Worm (Caenorhabditis elegans): ENCODE data around the gene npp-21.
A peak's percentile ranks its signal among the peaks of the same experiment; 100 is the strongest.

Gene npp-21

ce11 chrII:7575614-7576013 lies 23.8 kb upstream of the npp-21 start, which contains the start of gene F35D2.1:
Gene F35D2.1 (plus strand): TSS chrII:7575914.
- TF ChIP-seq flh-1 (GFP tag; optimal IDR thresholded peaks at IDR 0.05) = no peak
- TF ChIP-seq mab-5 (tag; optimal IDR thresholded peaks at IDR 0.05) = no peak
- TF ChIP-seq lin-32 (GFP tag; optimal IDR thresholded peaks at IDR 0.05) = no peak
- no peak for TF ChIP-seq elt-3 (tag; optimal IDR thresholded peaks at IDR 0.05)
- TF ChIP-seq blmp-1 (tag; optimal IDR thresholded peaks at IDR 0.05) = no peak
- no peak for TF ChIP-seq unc-120 (tag; optimal IDR thresholded peaks at IDR 0.05; ENCODE audit: poor library complexity, severe bottlenecking)
- TF ChIP-seq nhr-28 (tag; optimal IDR thresholded peaks at IDR 0.05) = no peak
- TF ChIP-seq elt-1 (tag; optimal IDR thresholded peaks at IDR 0.05; ENCODE audit: borderline replicate concordance, insufficient read depth) = no peak
- TF ChIP-seq drap-1 (GFP tag; optimal IDR thresholded peaks at IDR 0.05) = no peak
- TF ChIP-seq unc-62 (GFP tag; optimal IDR thresholded peaks at IDR 0.05) = no peak
- no peak for TF ChIP-seq ceh-83 (GFP tag; optimal IDR thresholded peaks at IDR 0.05)
- TF ChIP-seq ham-2 (GFP tag; optimal IDR thresholded peaks at IDR 0.05) = no peak
- no peak for TF ChIP-seq ztf-11 (tag; optimal IDR thresholded peaks at IDR 0.05)
- no peak for TF ChIP-seq sem-2 (GFP tag; optimal IDR thresholded peaks at IDR 0.05)
- no peak for TF ChIP-seq ces-1 (GFP tag; optimal IDR thresholded peaks at IDR 0.05)
- TF ChIP-seq nhr-2 (tag; optimal IDR thresholded peaks at IDR 0.05) = no peak
- no peak for TF ChIP-seq hlh-1 (tag; optimal IDR thresholded peaks at IDR 0.05)
- TF ChIP-seq ceh-43 (GFP tag; optimal IDR thresholded peaks at IDR 0.05) = no peak
- no peak for TF ChIP-seq sptf-1 (tag; optimal IDR thresholded peaks at IDR 0.05)

DNA sequence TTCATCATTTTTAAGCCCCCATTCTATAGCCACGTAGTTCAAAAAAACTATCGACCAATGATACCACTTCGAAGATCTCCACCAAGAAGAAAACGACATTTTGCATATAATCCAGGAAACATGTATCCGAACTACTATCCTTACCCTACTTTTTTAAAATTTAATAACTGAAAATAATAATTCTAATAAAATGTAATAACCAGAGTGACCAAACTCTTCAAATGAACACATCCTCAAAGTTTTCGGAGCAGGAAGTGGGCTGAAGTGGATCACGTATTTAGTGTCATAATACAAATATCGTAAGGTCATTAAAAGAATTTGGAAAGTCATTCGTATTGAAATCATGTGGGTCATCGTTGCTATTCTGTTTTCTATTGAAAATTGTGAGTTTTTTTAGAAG lies 22.0 kb upstream of the npp-21 start, which contains the start of gene F35D2.6:
TSS of gene F35D2.6 (plus strand) at position 301 of the 400 bp plus-strand sequence.
- no peak for TF ChIP-seq lin-32 (GFP tag; optimal IDR thresholded peaks at IDR 0.05)
- TF ChIP-seq lsy-2 (tag; optimal IDR thresholded peaks at IDR 0.05) = no peak
- no peak for TF ChIP-seq ham-2 (GFP tag; optimal IDR thresholded peaks at IDR 0.05)
- TF ChIP-seq unc-120 (tag; optimal IDR thresholded peaks at IDR 0.05; ENCODE audit: poor library complexity, severe bottlenecking) = no peak
- no peak for TF ChIP-seq unc-39 (tag; optimal IDR thresholded peaks at IDR 0.05)
- no peak for TF ChIP-seq drap-1 (GFP tag; optimal IDR thresholded peaks at IDR 0.05)
- no peak for TF ChIP-seq elt-3 (tag; optimal IDR thresholded peaks at IDR 0.05)

- TF ChIP-seq flh-1 (GFP tag; optimal IDR thresholded peaks at IDR 0.05) (no peak), nhr-2 (tag; optimal IDR thresholded peaks at IDR 0.05) (no peak), pha-4 (tag; optimal IDR thresholded peaks at IDR 0.05) (no peak), M03D4.4 (tag; optimal IDR thresholded peaks at IDR 0.05) (no peak), lsy-2 (tag; optimal IDR thresholded peaks at IDR 0.05) (no peak), ham-2 (GFP tag; optimal IDR thresholded peaks at IDR 0.05) (no peak), unc-39 (tag; optimal IDR thresholded peaks at IDR 0.05) (no peak), tbx-8 (GFP tag; optimal IDR thresholded peaks at IDR 0.05) (no peak), snpc-4 (tag; optimal IDR thresholded peaks at IDR 0.05) (no peak), drap-1 (GFP tag; optimal IDR thresholded peaks at IDR 0.05) (no peak), lin-13 (tag; optimal IDR thresholded peaks at IDR 0.05) (no peak), nhr-12 (tag; optimal IDR thresholded peaks at IDR 0.05) (no peak), ztf-11 (tag; optimal IDR thresholded peaks at IDR 0.05) (no peak), nhr-76 (tag; optimal IDR thresholded peaks at IDR 0.05) (no peak), hlh-1 (tag; optimal IDR thresholded peaks at IDR 0.05) (no peak)
These were observed 15.9 kb upstream of the npp-21 start, which contains the start of gene mks-3 for ce11 chrII:7583555-7583954. Gene mks-3 (minus strand): TSS chrII:7583655.

ce11 chrII:7588295-7588694 lies 11.2 kb upstream of the npp-21 start:
- TF ChIP-seq lsy-2 (tag; optimal IDR thresholded peaks at IDR 0.05) = no peak
- peak; percentile 26 for TF ChIP-seq ces-1 (GFP tag; optimal IDR thresholded peaks at IDR 0.05)

- TF ChIP-seq ceh-39 (tag; optimal IDR thresholded peaks at IDR 0.05) (no peak), ztf-11 (tag; optimal IDR thresholded peaks at IDR 0.05) (no peak), nhr-76 (tag; optimal IDR thresholded peaks at IDR 0.05) (no peak), M03D4.4 (tag; optimal IDR thresholded peaks at IDR 0.05) (no peak), lin-13 (tag; optimal IDR thresholded peaks at IDR 0.05) (no peak), flh-1 (GFP tag; optimal IDR thresholded peaks at IDR 0.05) (no peak), elt-1 (tag; optimal IDR thresholded peaks at IDR 0.05; ENCODE audit: borderline replicate concordance, insufficient read depth) (no peak), tbx-8 (GFP tag; optimal IDR thresholded peaks at IDR 0.05) (no peak), mab-5 (tag; optimal IDR thresholded peaks at IDR 0.05) (no peak), lsy-2 (tag; optimal IDR thresholded peaks at IDR 0.05) (no peak), mls-2 (tag; optimal IDR thresholded peaks at IDR 0.05) (peak; percentile 61), blmp-1 (tag; optimal IDR thresholded peaks at IDR 0.05) (no peak), sem-2 (GFP tag; optimal IDR thresholded peaks at IDR 0.05) (no peak), nhr-12 (tag; optimal IDR thresholded peaks at IDR 0.05) (no peak), unc-39 (tag; optimal IDR thresholded peaks at IDR 0.05) (no peak), pha-4 (tag; optimal IDR thresholded peaks at IDR 0.05) (no peak), ceh-43 (GFP tag; optimal IDR thresholded peaks at IDR 0.05) (no peak), ham-2 (GFP tag; optimal IDR thresholded peaks at IDR 0.05) (no peak), nhr-2 (tag; optimal IDR thresholded peaks at IDR 0.05) (no peak), elt-3 (tag; optimal IDR thresholded peaks at IDR 0.05) (no peak), sptf-1 (tag; optimal IDR thresholded peaks at IDR 0.05) (peak; percentile 30), unc-62 (GFP tag; optimal IDR thresholded peaks at IDR 0.05) (no peak), zip-8 (tag; optimal IDR thresholded peaks at IDR 0.05) (no peak), ces-1 (GFP tag; optimal IDR thresholded peaks at IDR 0.05) (peak; percentile 18), drap-1 (GFP tag; optimal IDR thresholded peaks at IDR 0.05) (peak; percentile 21), lin-32 (GFP tag; optimal IDR thresholded peaks at IDR 0.05) (no peak), mep-1 (tag; optimal IDR thresholded peaks at IDR 0.05) (peak; percentile 21), nhr-237 (tag; optimal IDR thresholded peaks at IDR 0.05) (no peak)
These were observed 6.2 kb upstream of the npp-21 start for ce11 chrII:7593227-7593626.
